Fruit fly (Drosophila melanogaster) whole organism, prepupa: ENCODE data around the gene CG7907.

Source experiments
- Blimp-1 ChIP-seq: fragments of 200-800 bp; sonication (Bioruptor generic); optimal IDR thresholded peaks from 3 replicates; lab custom pipeline; 2017; ENCODE audit warnings: missing biosample characterization, missing genetic modification characterization, mild to moderate bottlenecking, moderate library complexity, missing genetic modification reagents
- CG10669 ChIP-seq: fragments of 200-800 bp; sonication (Bioruptor generic); optimal IDR thresholded peaks from 3 replicates; lab custom pipeline; 2018; ENCODE audit warnings: missing biosample characterization, mild to moderate bottlenecking, missing genetic modification characterization, moderate library complexity
- CG11294 ChIP-seq: fragments of 200-800 bp; sonication (Bioruptor generic); IDR thresholded peaks from 2 replicates; pipeline ENCODE4 v1.3.6; 2022; ENCODE audit warnings: missing biosample characterization, missing genetic modification characterization
- CG11762 ChIP-seq: fragments of 200-800 bp; sonication (Bioruptor generic); optimal IDR thresholded peaks from 3 replicates; lab custom pipeline; 2016; ENCODE audit warnings: missing biosample characterization, missing genetic modification characterization; ENCODE audit not compliant: insufficient read depth
- CG11902 ChIP-seq: fragments of 200-800 bp; sonication (Bioruptor generic); optimal IDR thresholded peaks from 3 replicates; lab custom pipeline; 2016; ENCODE audit warnings: missing biosample characterization, missing genetic modification characterization
- CG15336 ChIP-seq: fragments of 200-800 bp; sonication (Bioruptor generic); IDR thresholded peaks from 2 replicates; pipeline ENCODE4 v1.3.6; 2022; ENCODE audit warnings: missing biosample characterization, missing genetic modification characterization
- CG1621 ChIP-seq: fragments of 200-800 bp; sonication (Bioruptor generic); optimal IDR thresholded peaks from 3 replicates; lab custom pipeline; 2018; ENCODE audit warnings: missing biosample characterization, mild to moderate bottlenecking, missing genetic modification characterization
- CG3032 ChIP-seq: fragments of 200-800 bp; optimal IDR thresholded peaks from 2 replicates; lab custom pipeline; 2019; ENCODE audit warnings: missing biosample characterization, mild to moderate bottlenecking, missing genetic modification characterization, moderate library complexity
- CG32006 ChIP-seq: fragments of 200-800 bp; sonication (Bioruptor generic); optimal IDR thresholded peaks from 3 replicates; lab custom pipeline; 2017; ENCODE audit warnings: missing biosample characterization, mild to moderate bottlenecking, missing genetic modification characterization
- CG3919 ChIP-seq: fragments of 200-800 bp; sonication (Bioruptor generic); optimal IDR thresholded peaks from 3 replicates; lab custom pipeline; 2016; ENCODE audit warnings: missing biosample characterization, missing genetic modification characterization
- CG7368 ChIP-seq: fragments of 200-800 bp; sonication (Bioruptor generic); optimal IDR thresholded peaks from 3 replicates; lab custom pipeline; 2016; ENCODE audit warnings: missing biosample characterization, missing genetic modification characterization
- CG8119 ChIP-seq: fragments of 200-800 bp; sonication (Bioruptor generic); IDR thresholded peaks from 3 replicates; pipeline ENCODE4 v1.3.6; 2022; ENCODE audit warnings: missing biosample characterization, missing genetic modification characterization
- CG9139 ChIP-seq: fragments of 200-800 bp; sonication (Bioruptor generic); optimal IDR thresholded peaks from 3 replicates; lab custom pipeline; 2017; ENCODE audit warnings: missing biosample characterization, mild to moderate bottlenecking, missing genetic modification characterization
- Eip75B ChIP-seq: fragments of 200-800 bp; sonication (Bioruptor generic); optimal IDR thresholded peaks from 3 replicates; lab custom pipeline; 2016; ENCODE audit warnings: missing biosample characterization, missing genetic modification characterization
- Eip78C ChIP-seq: fragments of 200-800 bp; sonication (Bioruptor generic); peaks from one replicate; lab custom pipeline; 2016; ENCODE audit warnings: missing biosample characterization, missing genetic modification characterization
- Eip93F ChIP-seq: fragments of 200-800 bp; sonication (Bioruptor generic); optimal IDR thresholded peaks from 2 replicates; lab custom pipeline; 2016; ENCODE audit warnings: missing biosample characterization, mild to moderate bottlenecking, missing genetic modification characterization
- Ets21C ChIP-seq: fragments of 200-800 bp; sonication (Bioruptor generic); optimal IDR thresholded peaks from 3 replicates; lab custom pipeline; 2016; ENCODE audit warnings: missing biosample characterization, missing genetic modification characterization
- Ets96B ChIP-seq: fragments of 200-800 bp; optimal IDR thresholded peaks from 2 replicates; lab custom pipeline; 2019; ENCODE audit warnings: missing biosample characterization, mild to moderate bottlenecking, missing genetic modification characterization, moderate library complexity
- Gug ChIP-seq: fragments of 200-800 bp; sonication (Bioruptor generic); IDR thresholded peaks from 2 replicates; pipeline ENCODE4 v1.3.6; 2022; ENCODE audit warnings: missing biosample characterization, missing genetic modification characterization
- Hr38 ChIP-seq: sonication (Bioruptor generic); optimal IDR thresholded peaks from 2 replicates; lab custom pipeline; 2016; ENCODE audit warnings: missing biosample characterization, missing genetic modification characterization
- Hr39 ChIP-seq: fragments of 200-800 bp; sonication (Bioruptor generic); optimal IDR thresholded peaks from 2 replicates; lab custom pipeline; 2016; ENCODE audit warnings: missing biosample characterization, missing genetic modification characterization
- Hr4 ChIP-seq: fragments of 200-800 bp; sonication (Bioruptor generic); optimal IDR thresholded peaks from 3 replicates; lab custom pipeline; 2016; ENCODE audit warnings: missing biosample characterization, missing genetic modification characterization
- Lpt ChIP-seq: fragments of 200-800 bp; sonication (Bioruptor generic); optimal IDR thresholded peaks from 3 replicates; lab custom pipeline; 2016; ENCODE audit warnings: missing biosample characterization, missing genetic modification characterization
- Smox ChIP-seq: fragments of 200-800 bp; sonication (Bioruptor generic); optimal IDR thresholded peaks from 3 replicates; lab custom pipeline; 2016; ENCODE audit warnings: missing biosample characterization, missing genetic modification characterization
- Sox102F ChIP-seq: fragments of 200-800 bp; sonication (Bioruptor generic); optimal IDR thresholded peaks from 2 replicates; lab custom pipeline; 2016; ENCODE audit warnings: missing biosample characterization, mild to moderate bottlenecking, missing genetic modification characterization
- Sox14 ChIP-seq: fragments of 200-800 bp; sonication (Bioruptor generic); optimal IDR thresholded peaks from 3 replicates; lab custom pipeline; 2016; ENCODE audit warnings: missing biosample characterization, missing genetic modification characterization
- Sox15 ChIP-seq: fragments of 200-800 bp; sonication (Bioruptor generic); optimal IDR thresholded peaks from 3 replicates; lab custom pipeline; 2016; ENCODE audit warnings: missing biosample characterization, missing genetic modification characterization
- achi ChIP-seq: fragments of 200-800 bp; sonication (Bioruptor generic); optimal IDR thresholded peaks from 3 replicates; lab custom pipeline; 2016; ENCODE audit warnings: missing biosample characterization, missing genetic modification characterization
- acj6 ChIP-seq: fragments of 200-800 bp; sonication (Bioruptor generic); optimal IDR thresholded peaks from 3 replicates; lab custom pipeline; 2016; ENCODE audit warnings: missing biosample characterization, missing genetic modification characterization
- dac ChIP-seq: fragments of 200-800 bp; sonication (Bioruptor generic); optimal IDR thresholded peaks from 2 replicates; lab custom pipeline; 2017; ENCODE audit warnings: missing biosample characterization, mild to moderate bottlenecking, missing genetic modification characterization
- dsx ChIP-seq: fragments of 200-800 bp; optimal IDR thresholded peaks from 3 replicates; lab custom pipeline; 2019; ENCODE audit warnings: missing biosample characterization, mild to moderate bottlenecking, missing genetic modification characterization, moderate library complexity; ENCODE audit not compliant: poor library complexity, severe bottlenecking
- eg ChIP-seq: fragments of 200-800 bp; sonication (Bioruptor generic); IDR thresholded peaks from 3 replicates; pipeline ENCODE4 v1.3.6; 2022; ENCODE audit warnings: missing biosample characterization, missing genetic modification characterization
- esn ChIP-seq: fragments of 200-800 bp; sonication (Bioruptor generic); optimal IDR thresholded peaks from 2 replicates; lab custom pipeline; 2016; ENCODE audit warnings: missing biosample characterization, mild to moderate bottlenecking, missing genetic modification characterization, moderate library complexity
- fd59A ChIP-seq: fragments of 200-800 bp; sonication (Bioruptor generic); optimal IDR thresholded peaks from 2 replicates; lab custom pipeline; 2017; ENCODE audit warnings: missing biosample characterization, mild to moderate bottlenecking, missing genetic modification characterization, missing genetic modification reagents
- fkh ChIP-seq: fragments of 200-800 bp; sonication (Bioruptor generic); optimal IDR thresholded peaks from 3 replicates; lab custom pipeline; 2017; ENCODE audit warnings: missing biosample characterization, mild to moderate bottlenecking, missing genetic modification characterization, moderate library complexity
- lz ChIP-seq: fragments of 200-800 bp; sonication (Bioruptor generic); optimal IDR thresholded peaks from 3 replicates; lab custom pipeline; 2016; ENCODE audit warnings: missing biosample characterization, missing genetic modification characterization
- spab ChIP-seq: fragments of 200-800 bp; sonication (Bioruptor generic); optimal IDR thresholded peaks from 2 replicates; lab custom pipeline; 2017; ENCODE audit warnings: missing biosample characterization, mild to moderate bottlenecking, missing genetic modification characterization, missing genetic modification reagents
- ss ChIP-seq, 2 experiments: fragments of 200-800 bp; sonication (Bioruptor generic); optimal IDR thresholded peaks; 2 replicates in 1 of 2; 3 replicates in 1 of 2; lab custom pipeline; 2017 to 2018; ENCODE audit warnings: mild to moderate bottlenecking in 2 of 2, missing biosample characterization in 2 of 2, missing genetic modification characterization in 2 of 2, moderate library complexity in 1 of 2
- svp ChIP-seq: fragments of 200-800 bp; sonication (Bioruptor generic); peaks from one replicate; lab custom pipeline; 2016; ENCODE audit warnings: missing biosample characterization, missing genetic modification characterization
- vri ChIP-seq: fragments of 200-800 bp; sonication (Bioruptor generic); optimal IDR thresholded peaks from 3 replicates; lab custom pipeline; 2016; ENCODE audit warnings: missing biosample characterization, mild to moderate bottlenecking, missing genetic modification characterization

The CG7907 gene

dm6 chr3R:21414169-21414568, 10.6 kb downstream of the CG7907 start:
- TF ChIP-seq CG3919 (GFP tag; lab: Kevin White, UChicago) (no peak), CG10669 (no peak), vri (GFP tag; lab: Kevin White, UChicago) (no peak), Eip75B (GFP tag; lab: Kevin White, UChicago) (no peak), dsx (GFP tag; lab: Kevin White, UChicago) (no peak), ss (GFP tag; optimal IDR thresholded peaks at IDR 0.05; lab: Kevin White, UChicago) (no peak), Gug (GFP tag; lab: Robert Waterston, UW) (no peak), CG3032 (tag; lab: Kevin White, UChicago) (no peak), CG9139 (GFP tag; lab: Kevin White, UChicago) (no peak), eg (GFP tag; lab: Robert Waterston, UW) (no peak), svp (GFP tag; lab: Kevin White, UChicago) (no peak), fd59A (GFP tag; lab: Kevin White, UChicago) (no peak), spab (no peak), Eip78C (GFP tag; lab: Kevin White, UChicago) (no peak), CG8119 (GFP tag; lab: Robert Waterston, UW) (no peak)

- TF ChIP-seq Eip93F (GFP tag; lab: Kevin White, UChicago) (no peak), eg (GFP tag; lab: Robert Waterston, UW) (no peak), Sox15 (GFP tag; lab: Kevin White, UChicago) (no peak), Blimp-1 (GFP tag; lab: Kevin White, UChicago) (peak; percentile 17)
- TF ChIP-seq, all 60 proteins: peak for 1
These were observed 11.6 kb downstream of the CG7907 start for dm6 chr3R:21415016-21415638.

dm6 chr3R:21416888-21417287, 13.4 kb downstream of the CG7907 start:
- TF ChIP-seq esn (no peak), Sox14 (no peak), CG3032 (tag; lab: Kevin White, UChicago) (no peak), lz (GFP tag; lab: Kevin White, UChicago) (no peak), ss (GFP tag; optimal IDR thresholded peaks at IDR 0.05; lab: Kevin White, UChicago) (peak in 1 of 2 experiments; percentile 54), fkh (GFP tag; lab: Kevin White, UChicago) (no peak), Ets96B (tag; lab: Kevin White, UChicago) (no peak), vri (GFP tag; lab: Kevin White, UChicago) (no peak), achi (GFP tag; lab: Kevin White, UChicago) (no peak)
- TF ChIP-seq, all 60 proteins: peak for 1

dm6 chr3R:21419258-21419657, 15.7 kb downstream of the CG7907 start:
- TF ChIP-seq vri (GFP tag; lab: Kevin White, UChicago) (no peak), Gug (GFP tag; lab: Robert Waterston, UW) (no peak), Hr4 (GFP tag; lab: Kevin White, UChicago) (no peak), CG1621 (tag; lab: Kevin White, UChicago) (no peak), Hr39 (no peak), dsx (GFP tag; lab: Kevin White, UChicago) (no peak), acj6 (no peak), spab (no peak), Eip78C (GFP tag; lab: Kevin White, UChicago) (no peak), Eip93F (GFP tag; lab: Kevin White, UChicago) (no peak), Lpt (no peak)

- no peak for TF ChIP-seq Gug (GFP tag; lab: Robert Waterston, UW)
- TF ChIP-seq CG9139 (GFP tag; lab: Kevin White, UChicago) = no peak
- peak; percentile 19 for TF ChIP-seq spab
- TF ChIP-seq Sox102F (GFP tag; lab: Kevin White, UChicago) = no peak
- TF ChIP-seq CG7368 (GFP tag; lab: Kevin White, UChicago) = no peak
- peak; percentile 31 for TF ChIP-seq CG3919 (GFP tag; lab: Kevin White, UChicago)
- no peak for TF ChIP-seq Smox (GFP tag; lab: Kevin White, UChicago)
- TF ChIP-seq CG11762 (GFP tag; lab: Kevin White, UChicago) = no peak
- no peak for TF ChIP-seq acj6
- TF ChIP-seq achi (GFP tag; lab: Kevin White, UChicago) = no peak
- TF ChIP-seq fkh (GFP tag; lab: Kevin White, UChicago) = no peak
- TF ChIP-seq fd59A (GFP tag; lab: Kevin White, UChicago) = no peak
- TF ChIP-seq eg (GFP tag; lab: Robert Waterston, UW) = peak; percentile 43; the same call in 2 of the 3 replicates
- TF ChIP-seq Hr38 (GFP tag; lab: Kevin White, UChicago) = no peak
- TF ChIP-seq CG32006 (GFP tag; lab: Kevin White, UChicago) = peak; percentile 10
- TF ChIP-seq CG11902 (GFP tag; lab: Kevin White, UChicago) = no peak
- no peak for TF ChIP-seq vri (GFP tag; lab: Kevin White, UChicago)
- TF ChIP-seq Ets21C (GFP tag; lab: Kevin White, UChicago) = no peak
- TF ChIP-seq CG11294 (GFP tag; lab: Robert Waterston, UW) = no peak
- no peak for TF ChIP-seq Eip75B (GFP tag; lab: Kevin White, UChicago)
- TF ChIP-seq Blimp-1 (GFP tag; lab: Kevin White, UChicago) = no peak
- no peak for TF ChIP-seq CG15336 (GFP tag; lab: Robert Waterston, UW)
- peak; percentile 53 for TF ChIP-seq Eip78C (GFP tag; lab: Kevin White, UChicago)
- no peak for TF ChIP-seq dac (GFP tag; lab: Kevin White, UChicago)
- peak; percentile 0 for TF ChIP-seq Lpt
These were observed 16.4 kb downstream of the CG7907 start for dm6 chr3R:21419932-21420331.
